Worm (Caenorhabditis elegans) whole organism, L4 larva: ENCODE results near the gene col-124.

Experiments used
- D1046.2 ChIP-seq: fragments of 200-800 bp; sonication (Bioruptor generic); IDR thresholded peaks from 2 replicates; pipeline ENCODE4 v1.3.6; 2022; ENCODE audit warnings: missing genetic modification characterization, missing compliant biosample characterization
- F26F4.8 ChIP-seq: fragments of 200-800 bp; sonication (Bioruptor generic); conservative IDR thresholded peaks from 2 replicates; pipeline ENCODE4 v1.3.6; 2022; ENCODE audit warnings: missing genetic modification characterization, missing compliant biosample characterization
- Y105C5A.15 ChIP-seq: fragments of 200-800 bp; sonication (Bioruptor generic); IDR thresholded peaks from 2 replicates; pipeline ENCODE4 v1.3.6; 2022; ENCODE audit warnings: missing genetic modification characterization, missing compliant biosample characterization
- ZK546.5 ChIP-seq, 2 experiments: sonication (generic microtip); optimal IDR thresholded peaks; 2 replicates each; lab custom pipeline; 2017; ENCODE audit warnings: missing biosample characterization in 2 of 2, missing genetic modification characterization in 2 of 2
- aha-1 ChIP-seq: fragments of 150-350 bp; peaks from one replicate; lab custom pipeline; 2014; ENCODE audit warnings: missing biosample characterization, missing genetic modification characterization
- ama-1 ChIP-seq: fragments of 150-350 bp; optimal IDR thresholded peaks from 2 replicates; lab custom pipeline; 2014; ENCODE audit warnings: inconsistent platforms, mixed read lengths
- arid-1 ChIP-seq: fragments of 200-800 bp; sonication (Bioruptor generic); conservative IDR thresholded peaks from 2 replicates; pipeline ENCODE4 v1.3.6; 2022; ENCODE audit warnings: missing genetic modification reagents, missing genetic modification characterization, missing compliant biosample characterization
- ceh-28 ChIP-seq: fragments of 150-350 bp; optimal IDR thresholded peaks from 2 replicates; lab custom pipeline; 2014; ENCODE audit warnings: missing biosample characterization, missing genetic modification reagents, missing genetic modification characterization
- ceh-32 ChIP-seq: sonication (generic microtip); optimal IDR thresholded peaks from 2 replicates; lab custom pipeline; 2016; ENCODE audit warnings: mild to moderate bottlenecking, missing genetic modification characterization, missing compliant biosample characterization; ENCODE audit not compliant: poor library complexity
- ces-1 ChIP-seq: fragments of 150-350 bp; sonication (generic microtip); optimal IDR thresholded peaks from 4 replicates; lab custom pipeline; 2014; ENCODE audit warnings: missing biosample characterization, missing genetic modification reagents, missing genetic modification characterization
- cey-2 ChIP-seq: sonication (generic microtip); optimal IDR thresholded peaks from 3 replicates; lab custom pipeline; 2017; ENCODE audit warnings: missing genetic modification characterization, mild to moderate bottlenecking, missing compliant biosample characterization, antibody characterized with exemption, borderline replicate concordance; ENCODE audit not compliant: insufficient read depth
- daf-12 ChIP-seq: fragments of 150-350 bp; optimal IDR thresholded peaks from 2 replicates; lab custom pipeline; 2014; ENCODE audit warnings: missing biosample characterization, missing genetic modification reagents, missing genetic modification characterization
- daf-16 ChIP-seq, 3 experiments: sonication (generic microtip); optimal IDR thresholded peaks; 2 replicates each; lab custom pipeline; 2016 to 2017; ENCODE audit warnings: missing genetic modification characterization in 3 of 3, missing genetic modification reagents in 3 of 3, mild to moderate bottlenecking in 2 of 3, missing compliant biosample characterization in 2 of 3, missing biosample characterization in 1 of 3, moderate library complexity in 1 of 3
- daf-19 ChIP-seq: fragments of 200-800 bp; sonication (Bioruptor generic); conservative IDR thresholded peaks from 2 replicates; pipeline ENCODE4 v1.3.6; 2022; ENCODE audit warnings: missing genetic modification characterization, missing compliant biosample characterization
- dmd-6 ChIP-seq: fragments of 200-800 bp; sonication (Bioruptor generic); IDR thresholded peaks from 2 replicates; pipeline ENCODE4 v1.3.6; 2022; ENCODE audit warnings: missing genetic modification reagents, missing genetic modification characterization, missing compliant biosample characterization
- dve-1 ChIP-seq: sonication (generic microtip); optimal IDR thresholded peaks from 2 replicates; lab custom pipeline; 2017; ENCODE audit warnings: antibody characterized with exemption, mild to moderate bottlenecking, missing genetic modification characterization, missing compliant biosample characterization; ENCODE audit not compliant: insufficient read depth
- egl-43 ChIP-seq: fragments of 200-800 bp; sonication (Bioruptor generic); IDR thresholded peaks from 2 replicates; pipeline ENCODE4 v1.3.6; 2022; ENCODE audit warnings: missing genetic modification reagents, missing genetic modification characterization, missing compliant biosample characterization
- fkh-10 ChIP-seq: fragments of 150-350 bp; optimal IDR thresholded peaks from 2 replicates; lab custom pipeline; 2014; ENCODE audit warnings: missing biosample characterization, missing genetic modification reagents, missing genetic modification characterization
- fos-1 ChIP-seq: fragments of 150-350 bp; optimal IDR thresholded peaks from 2 replicates; lab custom pipeline; 2014; ENCODE audit warnings: missing biosample characterization, missing genetic modification characterization
- gei-8 ChIP-seq: fragments of 200-800 bp; sonication (Bioruptor generic); optimal IDR thresholded peaks from 2 replicates; lab custom pipeline; 2018; ENCODE audit warnings: mild to moderate bottlenecking, missing genetic modification characterization, missing compliant biosample characterization
- hif-1 ChIP-seq, 2 experiments: sonication (generic microtip); optimal IDR thresholded peaks; 2 replicates each; lab custom pipeline; 2016 to 2017; ENCODE audit warnings: missing compliant biosample characterization in 2 of 2, missing genetic modification characterization in 2 of 2, missing genetic modification reagents in 2 of 2, missing genotype in 2 of 2, mild to moderate bottlenecking in 1 of 2
- hlh-11 ChIP-seq: fragments of 200-800 bp; sonication (Bioruptor generic); optimal IDR thresholded peaks from 2 replicates; lab custom pipeline; 2018; ENCODE audit warnings: mild to moderate bottlenecking, missing genetic modification characterization, missing compliant biosample characterization
- hmg-1.1 ChIP-seq: fragments of 200-800 bp; sonication (Bioruptor generic); IDR thresholded peaks from 2 replicates; pipeline ENCODE4 v1.3.6; 2022; ENCODE audit warnings: missing genetic modification reagents, missing genetic modification characterization, missing compliant biosample characterization
- lin-29 ChIP-seq: fragments of 200-800 bp; sonication (Bioruptor generic); IDR thresholded peaks from 2 replicates; pipeline ENCODE4 v1.3.6; 2022; ENCODE audit warnings: missing genetic modification reagents, missing genetic modification characterization, missing compliant biosample characterization
- lin-39 ChIP-seq: fragments of 150-350 bp; optimal IDR thresholded peaks from 2 replicates; lab custom pipeline; 2014; ENCODE audit warnings: missing biosample characterization, missing genetic modification reagents, missing genetic modification characterization
- madf-5 ChIP-seq, 2 experiments: fragments of 200-800 bp; sonication (Bioruptor generic); IDR thresholded peaks; 2 replicates each; pipeline ENCODE4 v1.3.6; 2022; ENCODE audit warnings: missing compliant biosample characterization in 2 of 2, missing genetic modification characterization in 2 of 2
- mes-2 ChIP-seq: sonication (generic microtip); optimal IDR thresholded peaks from 2 replicates; lab custom pipeline; 2016; ENCODE audit warnings: missing genotype, mild to moderate bottlenecking, missing genetic modification characterization, missing compliant biosample characterization; ENCODE audit not compliant: poor library complexity, severe bottlenecking
- mxl-2 ChIP-seq: fragments of 200-800 bp; sonication (Bioruptor generic); conservative IDR thresholded peaks from 2 replicates; pipeline ENCODE4 v1.3.6; 2022; ENCODE audit warnings: missing genetic modification reagents, missing genetic modification characterization, missing compliant biosample characterization
- mxl-3 ChIP-seq: fragments of 200-800 bp; sonication (Bioruptor generic); optimal IDR thresholded peaks from 2 replicates; lab custom pipeline; 2018; ENCODE audit warnings: mild to moderate bottlenecking, missing genetic modification characterization, missing compliant biosample characterization
- nhr-102 ChIP-seq: sonication (generic microtip); optimal IDR thresholded peaks from 2 replicates; lab custom pipeline; 2016; ENCODE audit warnings: mild to moderate bottlenecking, missing genetic modification characterization, moderate library complexity, missing compliant biosample characterization
- nhr-111 ChIP-seq: fragments of 200-800 bp; sonication (Bioruptor generic); optimal IDR thresholded peaks from 2 replicates; lab custom pipeline; 2018; ENCODE audit warnings: mild to moderate bottlenecking, missing genetic modification characterization, missing compliant biosample characterization
- nhr-237 ChIP-seq: sonication (generic microtip); optimal IDR thresholded peaks from 2 replicates; lab custom pipeline; 2017; ENCODE audit warnings: missing biosample characterization, missing genetic modification characterization
- nhr-25 ChIP-seq: sonication (generic microtip); optimal IDR thresholded peaks from 2 replicates; lab custom pipeline; 2017; ENCODE audit warnings: missing genetic modification characterization, mild to moderate bottlenecking, missing compliant biosample characterization, antibody characterized with exemption, moderate library complexity, borderline replicate concordance; ENCODE audit not compliant: insufficient read depth
- nhr-48 ChIP-seq: sonication (generic microtip); optimal IDR thresholded peaks from 2 replicates; lab custom pipeline; 2016; ENCODE audit warnings: mild to moderate bottlenecking, missing genetic modification characterization, missing compliant biosample characterization
- nhr-6 ChIP-seq: fragments of 150-350 bp; optimal IDR thresholded peaks from 2 replicates; lab custom pipeline; 2014; ENCODE audit warnings: missing biosample characterization, missing genetic modification characterization
- saeg-2 ChIP-seq: fragments of 200-800 bp; sonication (Bioruptor generic); IDR thresholded peaks from 2 replicates; pipeline ENCODE4 v1.3.6; 2022; ENCODE audit warnings: missing genetic modification reagents, missing genetic modification characterization, missing compliant biosample characterization
- snpc-1.2 ChIP-seq: fragments of 200-800 bp; sonication (Bioruptor generic); IDR thresholded peaks from 2 replicates; pipeline ENCODE4 v1.3.6; 2022; ENCODE audit warnings: missing genetic modification reagents, missing genetic modification characterization, missing compliant biosample characterization
- tag-97 ChIP-seq: fragments of 200-800 bp; sonication (Bioruptor generic); IDR thresholded peaks from 2 replicates; pipeline ENCODE4 v1.3.6; 2022; ENCODE audit warnings: missing genetic modification characterization, missing compliant biosample characterization
- unc-62 ChIP-seq, 3 experiments: fragments of 150-350 bp in 1 of 3; sonication (generic microtip); optimal IDR thresholded peaks in 2 of 3; peaks in 1 of 3; 1 replicate in 1 of 3; 2 replicates in 2 of 3; lab custom pipeline; 2014 to 2017; ENCODE audit warnings: missing biosample characterization in 3 of 3, missing genetic modification characterization in 3 of 3, missing genetic modification reagents in 3 of 3, missing genotype in 1 of 3
- zag-1 ChIP-seq: fragments of 150-350 bp; optimal IDR thresholded peaks from 2 replicates; lab custom pipeline; 2014; ENCODE audit warnings: missing biosample characterization, missing genetic modification characterization
- zip-2 ChIP-seq: fragments of 150-350 bp; optimal IDR thresholded peaks from 2 replicates; lab custom pipeline; 2014; ENCODE audit warnings: missing biosample characterization, missing genetic modification characterization

The col-124 gene

DNA sequence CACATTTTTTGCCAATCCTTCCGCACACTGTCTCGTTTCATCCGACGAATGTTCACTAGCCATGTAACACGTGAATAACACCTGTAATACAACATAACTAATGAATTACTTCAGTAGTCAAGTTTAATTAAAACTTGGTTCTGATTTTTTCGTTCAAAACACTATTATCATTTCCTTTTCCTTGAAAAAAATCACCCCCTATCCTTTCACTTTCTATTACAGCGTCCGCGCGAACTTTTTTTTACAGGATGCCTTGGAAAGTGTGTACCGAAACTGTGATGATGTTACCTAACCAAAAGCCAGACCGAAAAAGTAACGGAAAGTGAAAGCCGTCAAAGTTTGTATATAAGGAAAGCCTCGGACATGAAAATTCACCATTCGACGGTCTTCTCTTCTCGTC lies at the start of gene col-124:
TSS of gene col-124 (plus strand) at position 374 of the 400 bp plus-strand sequence.
- TF ChIP-seq nhr-48 (tag; lab: Kevin White, UChicago), result peak; percentile 71
- TF ChIP-seq dmd-6 (GFP tag; lab: Robert Waterston, UW), result peak; percentile 56
- no peak for TF ChIP-seq snpc-1.2 (GFP tag; lab: Robert Waterston, UW)
- TF ChIP-seq F26F4.8 (GFP tag; lab: Robert Waterston, UW), result no peak
- TF ChIP-seq daf-16 (GFP tag; optimal IDR thresholded peaks at IDR 0.05; lab: Kevin White, UChicago), result no peak
- no peak for TF ChIP-seq daf-16 (tag; optimal IDR thresholded peaks at IDR 0.05; lab: Kevin White, UChicago)
- no peak for TF ChIP-seq aha-1 (tag; lab: Kevin White, UChicago)
- no peak for TF ChIP-seq tag-97 (GFP tag; lab: Robert Waterston, UW)
- no peak for TF ChIP-seq nhr-111 (GFP tag; lab: Kevin White, UChicago)
- 0 out of 2 replicates have a peak, but pooled peaks have one; percentile 9 for TF ChIP-seq mxl-2
- TF ChIP-seq cey-2 (tag; lab: Kevin White, UChicago), result peak; percentile 16

DNA sequence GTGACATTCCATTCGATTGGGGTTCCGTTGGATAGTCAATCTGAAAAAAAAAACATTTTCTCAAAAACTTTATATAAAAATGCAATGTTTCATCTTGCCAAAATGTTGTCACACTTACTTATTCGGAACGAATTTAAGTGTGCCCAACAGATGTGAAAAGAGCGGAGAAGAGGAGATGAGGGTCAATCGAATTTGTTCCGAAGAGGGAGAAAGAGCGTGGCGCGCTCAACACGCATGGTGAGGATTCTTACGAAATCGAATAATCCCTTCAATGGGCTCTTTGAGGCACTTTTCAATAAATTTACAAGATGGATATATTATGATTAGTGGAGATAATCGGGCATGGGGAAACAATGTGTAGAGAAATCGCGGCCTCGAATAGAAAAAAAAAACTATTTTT lies 45.4 kb upstream of the col-124 start:
- TF ChIP-seq fkh-10 (GFP tag; lab: Kevin White, UChicago) (peak; percentile 79), ces-1 (GFP tag; lab: Kevin White, UChicago) (peak; percentile 92), lin-29 (GFP tag; lab: Robert Waterston, UW) (no peak), aha-1 (tag; lab: Kevin White, UChicago) (peak; percentile 20)

DNA sequence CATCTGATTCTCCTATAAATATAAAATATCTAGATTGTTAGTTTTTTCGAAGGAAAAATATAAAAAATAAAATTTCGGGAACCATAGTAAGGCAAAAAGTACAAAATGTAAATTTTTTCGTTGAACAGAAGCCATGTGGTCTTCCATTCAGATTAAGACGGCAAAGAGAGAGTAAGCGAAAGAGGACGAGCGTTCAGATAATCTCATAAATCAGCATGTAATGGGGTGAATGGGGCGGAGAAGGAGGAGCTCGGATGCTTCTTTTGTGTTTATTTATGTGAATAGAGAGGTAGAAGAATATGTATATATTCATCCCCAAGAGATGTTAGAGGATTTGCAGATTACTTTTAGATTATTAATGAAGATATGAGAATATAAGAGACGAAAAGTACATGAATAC lies 41.9 kb upstream of the col-124 start, which contains the start of gene pxf-1:
TSS of gene pxf-1 (minus strand) at position 14 of the 400 bp plus-strand sequence.
- TF ChIP-seq madf-5 (GFP tag; IDR thresholded peaks at IDR 0.05; lab: Robert Waterston, UW), result no peak
- no peak for TF ChIP-seq ZK546.5 (tag; optimal IDR thresholded peaks at IDR 0.05; lab: Kevin White, UChicago)
- TF ChIP-seq mes-2 (tag; lab: Kevin White, UChicago), result no peak
- TF ChIP-seq ceh-28 (tag; lab: Kevin White, UChicago), result no peak
- no peak for TF ChIP-seq arid-1 (GFP tag; lab: Robert Waterston, UW)
- TF ChIP-seq daf-19, result no peak
- TF ChIP-seq nhr-6 (tag; lab: Kevin White, UChicago), result no peak
- TF ChIP-seq nhr-102, result no peak
- no peak for TF ChIP-seq aha-1 (tag; lab: Kevin White, UChicago)
- no peak for TF ChIP-seq daf-16 (GFP tag; optimal IDR thresholded peaks at IDR 0.05; lab: Kevin White, UChicago)
- TF ChIP-seq daf-16 (tag; optimal IDR thresholded peaks at IDR 0.05; lab: Kevin White, UChicago), result no peak
- no peak for TF ChIP-seq fkh-10 (GFP tag; lab: Kevin White, UChicago)
- TF ChIP-seq ceh-32, result no peak
- no peak for TF ChIP-seq hif-1 (tag; optimal IDR thresholded peaks at IDR 0.05; lab: Kevin White, UChicago)
- no peak for TF ChIP-seq zag-1 (tag; lab: Kevin White, UChicago)
- TF ChIP-seq tag-97 (GFP tag; lab: Robert Waterston, UW), result no peak
- TF ChIP-seq lin-39 (tag; lab: Kevin White, UChicago), result no peak
- TF ChIP-seq Y105C5A.15 (GFP tag; lab: Robert Waterston, UW), result no peak
- TF ChIP-seq gei-8 (GFP tag; lab: Kevin White, UChicago), result no peak
- no peak for TF ChIP-seq ama-1
- no peak for TF ChIP-seq zip-2

DNA sequence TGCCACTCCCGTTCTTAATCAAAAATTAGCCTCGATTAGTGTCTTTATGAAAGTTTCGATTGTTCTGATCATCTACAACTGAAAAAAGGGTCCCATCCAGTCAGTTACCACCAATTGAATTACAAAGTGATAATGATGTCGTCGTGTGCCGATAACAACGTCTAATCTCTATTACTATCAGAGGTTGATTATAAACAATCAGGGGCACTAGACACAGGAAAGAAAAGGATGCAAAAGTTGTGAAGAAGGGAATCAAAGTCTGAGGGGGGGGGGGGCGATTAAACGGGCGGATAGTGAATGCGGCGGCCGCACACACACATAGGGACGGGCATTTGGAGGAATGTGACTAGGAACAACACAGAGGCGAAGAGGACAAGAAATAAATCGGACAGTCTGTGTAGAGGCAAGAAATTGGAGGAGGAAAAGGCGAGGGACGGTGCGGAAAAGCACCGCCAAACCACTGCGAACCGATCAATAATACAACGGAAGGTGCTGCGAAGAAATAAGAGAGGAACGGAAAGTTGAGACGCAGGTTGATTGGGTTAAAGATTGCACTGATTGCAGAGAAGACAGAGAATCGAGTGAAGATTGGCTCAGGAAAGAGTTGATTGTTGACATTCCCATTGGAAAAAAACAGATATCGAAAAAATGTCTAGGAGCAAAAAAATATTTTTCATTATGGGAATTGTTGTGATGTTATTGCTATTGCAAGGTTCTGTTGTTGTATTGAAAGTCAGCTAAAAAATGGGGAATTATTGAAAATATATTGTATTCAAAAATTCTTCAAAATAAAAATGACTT lies 41.1 kb upstream of the col-124 start:
- TF ChIP-seq fos-1, result no peak
- no peak for TF ChIP-seq hmg-1.1
- TF ChIP-seq unc-62 (GFP tag; optimal IDR thresholded peaks at IDR 0.05 in 1 of 2; lab: Kevin White, UChicago), result peak in 1 of 2 experiments; percentile 93
- TF ChIP-seq unc-62 (tag; optimal IDR thresholded peaks at IDR 0.05; lab: Kevin White, UChicago), result no peak
- peak in 1 of 2 experiments; percentile 92 for TF ChIP-seq daf-16 (GFP tag; optimal IDR thresholded peaks at IDR 0.05; lab: Kevin White, UChicago)
- peak; percentile 40 for TF ChIP-seq daf-16 (tag; optimal IDR thresholded peaks at IDR 0.05; lab: Kevin White, UChicago)
- TF ChIP-seq hlh-11 (tag; lab: Kevin White, UChicago), result peak; percentile 65
- TF ChIP-seq egl-43, result peak; percentile 16; the same call in 1 of the 2 replicates
- peak; percentile 78 for TF ChIP-seq mxl-3
- TF ChIP-seq nhr-25 (tag; lab: Kevin White, UChicago), result no peak
- peak; percentile 36 for TF ChIP-seq dve-1
- TF ChIP-seq saeg-2 (GFP tag; lab: Robert Waterston, UW), result no peak
- no peak for TF ChIP-seq D1046.2 (GFP tag; lab: Robert Waterston, UW)
- TF ChIP-seq nhr-237 (tag; lab: Kevin White, UChicago), result no peak
- TF ChIP-seq cey-2 (tag; lab: Kevin White, UChicago), result no peak
- TF ChIP-seq mxl-2, result 0 out of 2 replicates have a peak, but pooled peaks have one; percentile 31
- no peak for TF ChIP-seq nhr-102
- TF ChIP-seq daf-12, result no peak
- peak; percentile 89 for TF ChIP-seq aha-1 (tag; lab: Kevin White, UChicago)
